Worm (Caenorhabditis elegans) whole organism, young adult: ENCODE data around the gene idpp-7.

Source experiments
- bed-1 ChIP-seq: fragments of 200-800 bp; sonication (Bioruptor generic); IDR thresholded peaks from 2 replicates; pipeline ENCODE4 v1.3.6; 2022; ENCODE audit warnings: missing genetic modification reagents, missing genetic modification characterization, missing compliant biosample characterization
- lin-26 ChIP-seq: fragments of 200-800 bp; sonication (Bioruptor generic); IDR thresholded peaks from 2 replicates; pipeline ENCODE4 v1.3.6; 2022; ENCODE audit warnings: missing genetic modification reagents, missing genetic modification characterization, missing compliant biosample characterization
- madf-8 ChIP-seq: fragments of 200-800 bp; sonication (Bioruptor generic); conservative IDR thresholded peaks from 2 replicates; pipeline ENCODE4 v1.3.6; 2022; ENCODE audit warnings: missing genetic modification reagents, missing genetic modification characterization, missing compliant biosample characterization
- snpc-4 ChIP-seq, 5 experiments: fragments of 150-350 bp in 1 of 5; sonication (generic microtip) in 4 of 5; optimal IDR thresholded peaks; 2 replicates each; lab custom pipeline; 2014 to 2018; ENCODE audit warnings: missing genetic modification characterization in 5 of 5, missing biosample characterization in 3 of 5, antibody characterized with exemption in 2 of 5, mild to moderate bottlenecking in 2 of 5, missing compliant biosample characterization in 2 of 5, missing genotype in 2 of 5, moderate library complexity in 2 of 5, missing genetic modification reagents in 1 of 5

- no peak for TF ChIP-seq bed-1 (GFP tag; lab: Robert Waterston, UW)
- TF ChIP-seq snpc-4 (GFP tag; optimal IDR thresholded peaks at IDR 0.05; lab: Kevin White, UChicago) = no peak
- TF ChIP-seq snpc-4 (tag; optimal IDR thresholded peaks at IDR 0.05; lab: Kevin White, UChicago) = no peak
- TF ChIP-seq madf-8 (GFP tag; lab: Robert Waterston, UW) = no peak
- TF ChIP-seq lin-26 (GFP tag; lab: Robert Waterston, UW) = no peak
These were observed 2.2 kb upstream of the idpp-7 start, which contains the start of gene C27D8.1 for ce11 chrIV:12717531-12717930.
